Fruit fly (Drosophila melanogaster) whole organism, adult: ENCODE data around the gene CG32856.

Source experiments
- CG5204 ChIP-seq: fragments of 200-800 bp; sonication (Bioruptor generic); optimal IDR thresholded peaks from 2 replicates; lab custom pipeline; 2016; ENCODE audit warnings: missing biosample characterization, missing genetic modification characterization
- Crg-1 ChIP-seq: fragments of 200-800 bp; sonication (Bioruptor generic); optimal IDR thresholded peaks from 2 replicates; lab custom pipeline; 2016; ENCODE audit warnings: missing biosample characterization, missing genetic modification characterization
- Mnt ChIP-seq: fragments of 200-800 bp; sonication (Bioruptor generic); optimal IDR thresholded peaks from 2 replicates; lab custom pipeline; 2016; ENCODE audit warnings: missing biosample characterization, mild to moderate bottlenecking, missing genetic modification characterization

DNA sequence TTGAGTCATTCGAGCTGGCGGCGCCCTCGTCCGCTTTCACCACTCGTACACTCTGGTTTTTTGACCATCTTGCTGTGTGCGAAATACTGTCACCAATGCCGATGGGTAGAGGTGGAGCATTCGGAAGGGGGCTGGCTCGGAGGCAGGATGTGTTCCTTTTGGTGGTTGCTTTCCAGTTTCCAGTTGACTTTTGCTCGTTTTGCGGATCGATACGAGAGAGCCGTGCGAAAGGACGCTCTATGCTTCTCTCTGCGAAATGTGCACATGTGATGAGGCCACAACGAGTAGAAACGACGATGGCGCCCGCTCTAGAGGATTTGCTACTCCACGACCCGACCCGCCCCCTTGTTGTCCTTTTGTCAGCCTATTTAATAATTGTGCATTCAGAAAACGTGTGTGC, 27.4 kb downstream of the CG32856 start:
- TF ChIP-seq Mnt (no peak), CG5204 (GFP tag; lab: Kevin White, UChicago) (no peak), Crg-1 (no peak)
